Worm (Caenorhabditis elegans) whole organism, young adult: Measurements from ENCODE around the gene drap-1.

Source experiments
- B0261.1 ChIP-seq: sonication (generic microtip); optimal IDR thresholded peaks from 2 replicates; lab custom pipeline; 2016; ENCODE audit warnings: mild to moderate bottlenecking, missing genetic modification characterization, moderate library complexity, missing compliant biosample characterization
- C06A6.2 ChIP-seq: fragments of 200-800 bp; sonication (Bioruptor generic); conservative IDR thresholded peaks from 2 replicates; pipeline ENCODE4 v1.3.6; 2022; ENCODE audit warnings: missing genetic modification characterization, missing compliant biosample characterization
- C17E4.6 ChIP-seq: fragments of 200-800 bp; sonication (Bioruptor generic); IDR thresholded peaks from 2 replicates; pipeline ENCODE4 v1.3.6; 2022; ENCODE audit warnings: missing genetic modification reagents, missing genetic modification characterization, missing compliant biosample characterization
- F33H1.4 ChIP-seq: fragments of 200-800 bp; sonication (Bioruptor generic); IDR thresholded peaks from 2 replicates; pipeline ENCODE4 v1.3.6; 2022; ENCODE audit warnings: missing genetic modification reagents, missing genetic modification characterization, missing compliant biosample characterization
- F37B4.10 ChIP-seq: fragments of 200-800 bp; sonication (Bioruptor generic); IDR thresholded peaks from 2 replicates; pipeline ENCODE4 v1.3.6; 2022; ENCODE audit warnings: missing genetic modification characterization, missing compliant biosample characterization
- F52B5.7 ChIP-seq: sonication (generic microtip); optimal IDR thresholded peaks from 2 replicates; lab custom pipeline; 2016; ENCODE audit warnings: mild to moderate bottlenecking, missing genetic modification characterization, missing compliant biosample characterization
- K11D2.4 ChIP-seq: fragments of 200-800 bp; sonication (Bioruptor generic); IDR thresholded peaks from 2 replicates; pipeline ENCODE4 v1.3.6; 2022; ENCODE audit warnings: missing genetic modification reagents, missing genetic modification characterization, missing compliant biosample characterization
- T07F8.4 ChIP-seq: sonication (generic microtip); optimal IDR thresholded peaks from 2 replicates; lab custom pipeline; 2016; ENCODE audit warnings: mild to moderate bottlenecking, missing genetic modification characterization, moderate library complexity, missing compliant biosample characterization
- Y56A3A.18 ChIP-seq: fragments of 200-800 bp; sonication (Bioruptor generic); IDR thresholded peaks from 2 replicates; pipeline ENCODE4 v1.3.6; 2022; ENCODE audit warnings: missing genetic modification reagents, missing genetic modification characterization, missing compliant biosample characterization
- Y79H2A.3 ChIP-seq: fragments of 200-800 bp; sonication (Bioruptor generic); conservative IDR thresholded peaks from 2 replicates; pipeline ENCODE4 v1.3.6; 2022; ENCODE audit warnings: missing genetic modification reagents, missing genetic modification characterization, missing compliant biosample characterization
- aptf-2 ChIP-seq: fragments of 200-800 bp; sonication (Bioruptor generic); conservative IDR thresholded peaks from 2 replicates; pipeline ENCODE4 v1.3.6; 2022; ENCODE audit warnings: missing genetic modification reagents, missing genetic modification characterization, missing compliant biosample characterization
- atf-7 ChIP-seq: sonication (generic microtip); optimal IDR thresholded peaks from 2 replicates; lab custom pipeline; 2017; ENCODE audit warnings: mild to moderate bottlenecking, missing genetic modification characterization, missing compliant biosample characterization
- attf-3 ChIP-seq: fragments of 200-800 bp; sonication (Bioruptor generic); conservative IDR thresholded peaks from 2 replicates; pipeline ENCODE4 v1.3.6; 2022; ENCODE audit warnings: missing genetic modification reagents, missing genetic modification characterization, missing compliant biosample characterization
- ceh-100 ChIP-seq: fragments of 200-800 bp; sonication (Bioruptor generic); IDR thresholded peaks from 2 replicates; pipeline ENCODE4 v1.3.6; 2022; ENCODE audit warnings: missing genetic modification reagents, missing genetic modification characterization, missing compliant biosample characterization
- ceh-91 ChIP-seq: fragments of 200-800 bp; sonication (Bioruptor generic); IDR thresholded peaks from 2 replicates; pipeline ENCODE4 v1.3.6; 2022; ENCODE audit warnings: missing genetic modification reagents, missing genetic modification characterization, missing compliant biosample characterization
- chd-7 ChIP-seq: sonication (generic microtip); optimal IDR thresholded peaks from 2 replicates; lab custom pipeline; 2016; ENCODE audit warnings: mild to moderate bottlenecking, missing genetic modification characterization, moderate library complexity, missing compliant biosample characterization
- dox-1 ChIP-seq: fragments of 200-800 bp; sonication (Bioruptor generic); IDR thresholded peaks from 2 replicates; pipeline ENCODE4 v1.3.6; 2022; ENCODE audit warnings: missing genetic modification reagents, missing genetic modification characterization, missing compliant biosample characterization
- dpff-1 ChIP-seq: sonication (generic microtip); optimal IDR thresholded peaks from 2 replicates; lab custom pipeline; 2017; ENCODE audit warnings: mild to moderate bottlenecking, missing genetic modification characterization, missing compliant biosample characterization
- egl-18 ChIP-seq: fragments of 200-800 bp; sonication (Bioruptor generic); IDR thresholded peaks from 2 replicates; pipeline ENCODE4 v1.3.6; 2022; ENCODE audit warnings: missing genetic modification reagents, missing genetic modification characterization, missing compliant biosample characterization
- ets-4 ChIP-seq: fragments of 200-800 bp; sonication (Bioruptor generic); optimal IDR thresholded peaks from 2 replicates; lab custom pipeline; 2018; ENCODE audit warnings: mild to moderate bottlenecking, missing genetic modification characterization, missing compliant biosample characterization
- gei-17 ChIP-seq: fragments of 200-800 bp; sonication (Bioruptor generic); optimal IDR thresholded peaks from 2 replicates; lab custom pipeline; 2018; ENCODE audit warnings: mild to moderate bottlenecking, missing genetic modification characterization, missing compliant biosample characterization
- hmg-1.2 ChIP-seq: fragments of 200-800 bp; sonication (Bioruptor generic); IDR thresholded peaks from 2 replicates; pipeline ENCODE4 v1.3.6; 2022; ENCODE audit warnings: missing genetic modification reagents, missing genetic modification characterization, missing compliant biosample characterization
- let-526 ChIP-seq: fragments of 200-800 bp; sonication (Bioruptor generic); IDR thresholded peaks from 2 replicates; pipeline ENCODE4 v1.3.6; 2022; ENCODE audit warnings: missing genetic modification reagents, missing genetic modification characterization, missing compliant biosample characterization
- let-607 ChIP-seq, 2 experiments: fragments of 200-800 bp in 1 of 2; sonication (Bioruptor generic) in 1 of 2; sonication (generic microtip) in 1 of 2; optimal IDR thresholded peaks; 2 replicates each; lab custom pipeline; 2016 to 2018; ENCODE audit warnings: mild to moderate bottlenecking in 2 of 2, missing compliant biosample characterization in 2 of 2, missing genetic modification characterization in 2 of 2, moderate library complexity in 2 of 2, missing genotype in 1 of 2
- lin-54 ChIP-seq: fragments of 200-800 bp; sonication (Bioruptor generic); optimal IDR thresholded peaks from 2 replicates; lab custom pipeline; 2018; ENCODE audit warnings: mild to moderate bottlenecking, missing genetic modification characterization, missing compliant biosample characterization
- lsl-1 ChIP-seq: fragments of 200-800 bp; sonication (Bioruptor generic); optimal IDR thresholded peaks from 2 replicates; lab custom pipeline; 2018; ENCODE audit warnings: mild to moderate bottlenecking, missing genetic modification characterization, moderate library complexity, missing compliant biosample characterization
- madf-10 ChIP-seq: sonication (generic microtip); optimal IDR thresholded peaks from 2 replicates; lab custom pipeline; 2016; ENCODE audit warnings: mild to moderate bottlenecking, missing genetic modification characterization, missing compliant biosample characterization
- mcd-1 ChIP-seq: fragments of 200-800 bp; sonication (Bioruptor generic); IDR thresholded peaks from 2 replicates; pipeline ENCODE4 v1.3.6; 2022; ENCODE audit warnings: missing genetic modification reagents, missing genetic modification characterization, missing compliant biosample characterization
- mel-28 ChIP-seq: sonication (generic microtip); optimal IDR thresholded peaks from 2 replicates; lab custom pipeline; 2016; ENCODE audit warnings: borderline replicate concordance, mild to moderate bottlenecking, missing genetic modification characterization, missing compliant biosample characterization
- mxl-1 ChIP-seq: sonication (generic microtip); optimal IDR thresholded peaks from 2 replicates; lab custom pipeline; 2016; ENCODE audit warnings: missing genetic modification characterization, missing compliant biosample characterization
- nfya-1 ChIP-seq: sonication (generic microtip); optimal IDR thresholded peaks from 2 replicates; lab custom pipeline; 2017; ENCODE audit warnings: antibody characterized with exemption, missing compliant biosample characterization, missing genetic modification characterization, borderline replicate concordance; ENCODE audit not compliant: insufficient read depth
- nfyb-1 ChIP-seq: fragments of 200-800 bp; sonication (Bioruptor generic); IDR thresholded peaks from 2 replicates; pipeline ENCODE4 v1.3.6; 2022; ENCODE audit warnings: missing genetic modification reagents, missing genetic modification characterization, missing compliant biosample characterization
- nhr-179 ChIP-seq: sonication (generic microtip); optimal IDR thresholded peaks from 2 replicates; lab custom pipeline; 2016; ENCODE audit warnings: mild to moderate bottlenecking, missing genetic modification characterization, missing compliant biosample characterization
- repo-1 ChIP-seq: sonication (generic microtip); optimal IDR thresholded peaks from 2 replicates; lab custom pipeline; 2017; ENCODE audit warnings: mild to moderate bottlenecking, missing genetic modification characterization, missing compliant biosample characterization
- sdz-38 ChIP-seq: sonication (generic microtip); optimal IDR thresholded peaks from 2 replicates; lab custom pipeline; 2016; ENCODE audit warnings: missing genotype, missing genetic modification characterization, missing compliant biosample characterization
- snpc-3.4 ChIP-seq: sonication (generic microtip); optimal IDR thresholded peaks from 2 replicates; lab custom pipeline; 2017; ENCODE audit warnings: missing genetic modification characterization, mild to moderate bottlenecking, missing compliant biosample characterization, antibody characterized with exemption, moderate library complexity, missing genotype, missing genetic modification reagents
- tbx-9 ChIP-seq: sonication (generic microtip); optimal IDR thresholded peaks from 2 replicates; lab custom pipeline; 2016; ENCODE audit warnings: borderline replicate concordance, missing genetic modification characterization, inconsistent platforms, missing compliant biosample characterization
- unc-130 ChIP-seq: sonication (generic microtip); optimal IDR thresholded peaks from 2 replicates; lab custom pipeline; 2016; ENCODE audit warnings: missing genetic modification reagents, missing genetic modification characterization, missing compliant biosample characterization
- zfh-2 ChIP-seq: fragments of 200-800 bp; sonication (Bioruptor generic); conservative IDR thresholded peaks from 2 replicates; pipeline ENCODE4 v1.3.6; 2022; ENCODE audit warnings: missing genetic modification reagents, missing genetic modification characterization, missing compliant biosample characterization
- ztf-18 ChIP-seq: sonication (generic microtip); optimal IDR thresholded peaks from 2 replicates; lab custom pipeline; 2016; ENCODE audit warnings: missing genotype, mild to moderate bottlenecking, missing genetic modification characterization, missing compliant biosample characterization
- ztf-22 ChIP-seq: fragments of 200-800 bp; sonication (Bioruptor generic); optimal IDR thresholded peaks from 2 replicates; lab custom pipeline; 2018; ENCODE audit warnings: mild to moderate bottlenecking, missing genetic modification characterization, moderate library complexity, missing compliant biosample characterization
- ztf-25 ChIP-seq: fragments of 200-800 bp; sonication (Bioruptor generic); IDR thresholded peaks from 2 replicates; pipeline ENCODE4 v1.3.6; 2022; ENCODE audit warnings: missing genetic modification reagents, missing genetic modification characterization, missing compliant biosample characterization
- ztf-26 ChIP-seq: sonication (generic microtip); optimal IDR thresholded peaks from 2 replicates; lab custom pipeline; 2017; ENCODE audit warnings: missing genetic modification characterization, missing compliant biosample characterization
- ztf-28 ChIP-seq: fragments of 200-800 bp; sonication (Bioruptor generic); IDR thresholded peaks from 2 replicates; pipeline ENCODE4 v1.3.6; 2022; ENCODE audit warnings: missing genetic modification reagents, missing genetic modification characterization, missing compliant biosample characterization
- ztf-3 ChIP-seq: fragments of 200-800 bp; sonication (Bioruptor generic); optimal IDR thresholded peaks from 2 replicates; lab custom pipeline; 2018; ENCODE audit warnings: mild to moderate bottlenecking, missing genetic modification characterization, missing compliant biosample characterization
- ztf-6 ChIP-seq: fragments of 200-800 bp; sonication (Bioruptor generic); IDR thresholded peaks from 2 replicates; pipeline ENCODE4 v1.3.6; 2022; ENCODE audit warnings: missing genetic modification reagents, missing genetic modification characterization, missing compliant biosample characterization

Gene drap-1

ce11 chrV:9730743-9731706 lies 1.1 kb downstream of the drap-1 start:
- TF ChIP-seq unc-130 (GFP tag; lab: Kevin White, UChicago): peak; percentile 12
- TF ChIP-seq Y79H2A.3: no peak
- TF ChIP-seq ztf-3: peak; percentile 65
- TF ChIP-seq F33H1.4: no peak
- TF ChIP-seq ztf-18 (tag; lab: Kevin White, UChicago): peak; percentile 71
- TF ChIP-seq chd-7 (tag; lab: Kevin White, UChicago): peak; percentile 96
- peak; percentile 93 for TF ChIP-seq atf-7 (tag; lab: Kevin White, UChicago)
- TF ChIP-seq mcd-1 (GFP tag; lab: Robert Waterston, UW): peak; percentile 84
- peak; percentile 33; the same call in 1 of the 2 replicates for TF ChIP-seq ceh-100 (GFP tag; lab: Robert Waterston, UW)
- peak; percentile 90 for TF ChIP-seq ztf-26
- TF ChIP-seq zfh-2: peak; percentile 100
- no peak for TF ChIP-seq tbx-9
- TF ChIP-seq lin-54 (GFP tag; lab: Kevin White, UChicago): peak; percentile 62
- 0 out of 2 replicates have a peak, but pooled peaks have one; percentile 62 for TF ChIP-seq ztf-6 (GFP tag; lab: Robert Waterston, UW)
- 0 out of 2 replicates have a peak, but pooled peaks have one; percentile 26 for TF ChIP-seq ceh-91
- TF ChIP-seq F37B4.10 (GFP tag; lab: Robert Waterston, UW): no peak
- no peak for TF ChIP-seq dpff-1 (tag; lab: Kevin White, UChicago)
- peak; percentile 66; the same call in 1 of the 2 replicates for TF ChIP-seq hmg-1.2 (GFP tag; lab: Robert Waterston, UW)
- peak; percentile 72 for TF ChIP-seq ztf-22 (GFP tag; lab: Kevin White, UChicago)
- peak; percentile 95 for TF ChIP-seq nfyb-1 (GFP tag; lab: Robert Waterston, UW)
- no peak for TF ChIP-seq aptf-2 (GFP tag; lab: Robert Waterston, UW)
- TF ChIP-seq sdz-38: no peak
- TF ChIP-seq lsl-1 (GFP tag; lab: Kevin White, UChicago): no peak
- TF ChIP-seq dox-1 (GFP tag; lab: Robert Waterston, UW): peak; percentile 92
- TF ChIP-seq gei-17 (GFP tag; lab: Kevin White, UChicago): peak; percentile 66
- TF ChIP-seq repo-1: peak; percentile 61
- peak; percentile 83 for TF ChIP-seq K11D2.4 (GFP tag; lab: Robert Waterston, UW)
- no peak for TF ChIP-seq nhr-179 (tag; lab: Kevin White, UChicago)
- TF ChIP-seq let-607 (tag; optimal IDR thresholded peaks at IDR 0.05; lab: Kevin White, UChicago): peak; percentile 93 to 95
- peak; percentile 60 for TF ChIP-seq ets-4 (GFP tag; lab: Kevin White, UChicago)
- TF ChIP-seq attf-3: peak; percentile 62
- 0 out of 2 replicates have a peak, but pooled peaks have one; percentile 6 for TF ChIP-seq Y56A3A.18
- TF ChIP-seq C06A6.2: peak; percentile 70
- peak; percentile 90 for TF ChIP-seq madf-10 (tag; lab: Kevin White, UChicago)
- peak; percentile 36 for TF ChIP-seq mxl-1 (tag; lab: Kevin White, UChicago)
- peak; percentile 88; the same call in 1 of the 2 replicates for TF ChIP-seq let-526
- TF ChIP-seq snpc-3.4 (tag; lab: Kevin White, UChicago): no peak
- peak; percentile 75 for TF ChIP-seq F52B5.7
- TF ChIP-seq mel-28 (tag; lab: Kevin White, UChicago): peak; percentile 14
- TF ChIP-seq C17E4.6 (GFP tag; lab: Robert Waterston, UW): peak; percentile 50; the same call in 1 of the 2 replicates
- 0 out of 2 replicates have a peak, but pooled peaks have one; percentile 4 for TF ChIP-seq ztf-28
- peak; percentile 16 for TF ChIP-seq B0261.1 (tag; lab: Kevin White, UChicago)
- 0 out of 2 replicates have a peak, but pooled peaks have one; percentile 13 for TF ChIP-seq egl-18
- no peak for TF ChIP-seq nfya-1 (tag; lab: Kevin White, UChicago)
- peak; percentile 39 for TF ChIP-seq T07F8.4 (tag; lab: Kevin White, UChicago)
- 0 out of 2 replicates have a peak, but pooled peaks have one; percentile 46 for TF ChIP-seq ztf-25 (GFP tag; lab: Robert Waterston, UW)
